Fruit fly (Drosophila melanogaster) whole organism, embryonic: ENCODE measurements around the gene gukh.

Experiments
- CG10209 ChIP-seq: fragments of 200-800 bp; sonication (Bioruptor generic); optimal IDR thresholded peaks from 3 replicates; lab custom pipeline; 2017; ENCODE audit warnings: missing biosample characterization, mild to moderate bottlenecking, missing genetic modification characterization, missing genetic modification reagents
- CG10274 ChIP-seq: fragments of 200-800 bp; sonication (Bioruptor generic); optimal IDR thresholded peaks from 3 replicates; lab custom pipeline; 2017; ENCODE audit warnings: missing biosample characterization, mild to moderate bottlenecking, missing genetic modification characterization
- CG11456 ChIP-seq: fragments of 200-800 bp; sonication (Bioruptor generic); IDR thresholded peaks from 3 replicates; pipeline ENCODE4 v1.3.6; 2022; ENCODE audit warnings: missing biosample characterization, missing genetic modification characterization
- CG12236 ChIP-seq: fragments of 200-800 bp; sonication (Bioruptor generic); optimal IDR thresholded peaks from 2 replicates; lab custom pipeline; 2016; ENCODE audit warnings: missing biosample characterization, missing genetic modification characterization
- CG12744 ChIP-seq: fragments of 200-800 bp; sonication (Bioruptor generic); optimal IDR thresholded peaks from 2 replicates; lab custom pipeline; 2016; ENCODE audit warnings: missing biosample characterization, missing genetic modification characterization
- CG13123 ChIP-seq: fragments of 200-800 bp; sonication (Bioruptor generic); optimal IDR thresholded peaks from 2 replicates; lab custom pipeline; 2016; ENCODE audit warnings: missing biosample characterization, missing genetic modification characterization
- CG13624 ChIP-seq: fragments of 200-800 bp; sonication (Bioruptor generic); optimal IDR thresholded peaks from 2 replicates; lab custom pipeline; 2016; ENCODE audit warnings: missing biosample characterization, missing genetic modification characterization
- CG1602 ChIP-seq: fragments of 200-800 bp; sonication (Bioruptor generic); optimal IDR thresholded peaks from 3 replicates; lab custom pipeline; 2016; ENCODE audit warnings: missing biosample characterization, missing genetic modification characterization
- CG16863 ChIP-seq: fragments of 200-800 bp; sonication (Bioruptor generic); optimal IDR thresholded peaks from 3 replicates; lab custom pipeline; 2016; ENCODE audit warnings: missing biosample characterization, missing genetic modification characterization
- CG17328 ChIP-seq: fragments of 200-800 bp; sonication (Bioruptor generic); IDR thresholded peaks from 2 replicates; pipeline ENCODE4 v1.3.6; 2022; ENCODE audit warnings: missing biosample characterization, missing genetic modification characterization
- CG17612 ChIP-seq: fragments of 200-800 bp; sonication (Bioruptor generic); IDR thresholded peaks from 2 replicates; pipeline ENCODE4 v1.3.6; 2022; ENCODE audit warnings: missing biosample characterization, missing genetic modification characterization
- CG1832 ChIP-seq: fragments of 200-800 bp; sonication (Bioruptor generic); optimal IDR thresholded peaks from 2 replicates; lab custom pipeline; 2017; ENCODE audit warnings: missing biosample characterization, mild to moderate bottlenecking, missing genetic modification characterization, inconsistent platforms
- CG2202 ChIP-seq: fragments of 200-800 bp; sonication (Bioruptor generic); optimal IDR thresholded peaks from 2 replicates; lab custom pipeline; 2018; ENCODE audit warnings: missing biosample characterization, mild to moderate bottlenecking, missing genetic modification characterization
- CG32772 ChIP-seq: fragments of 200-800 bp; sonication (Bioruptor generic); IDR thresholded peaks from 2 replicates; pipeline ENCODE4 v1.3.6; 2022; ENCODE audit warnings: missing biosample characterization, missing genetic modification characterization
- CG3281 ChIP-seq: fragments of 200-800 bp; sonication (Bioruptor generic); optimal IDR thresholded peaks from 3 replicates; lab custom pipeline; 2017; ENCODE audit warnings: missing biosample characterization, mild to moderate bottlenecking, missing genetic modification characterization
- CG6813 ChIP-seq: fragments of 200-800 bp; sonication (Bioruptor generic); optimal IDR thresholded peaks from 2 replicates; lab custom pipeline; 2017; ENCODE audit warnings: missing biosample characterization, missing genetic modification characterization, mild to moderate bottlenecking, moderate library complexity, missing genetic modification reagents
- CG7839 ChIP-seq: fragments of 200-800 bp; sonication (Bioruptor generic); optimal IDR thresholded peaks from 3 replicates; lab custom pipeline; 2018; ENCODE audit warnings: missing biosample characterization, mild to moderate bottlenecking, missing genetic modification characterization, moderate library complexity
- CG8290 ChIP-seq, 3 experiments: fragments of 200-800 bp; sonication (Bioruptor generic); optimal IDR thresholded peaks; 2 replicates each; lab custom pipeline; 2016 to 2019; ENCODE audit warnings: missing biosample characterization in 3 of 3, missing genetic modification characterization in 3 of 3, mild to moderate bottlenecking in 2 of 3, moderate library complexity in 1 of 3
- CG8359 ChIP-seq: fragments of 200-800 bp; sonication (Bioruptor generic); optimal IDR thresholded peaks from 2 replicates; lab custom pipeline; 2017; ENCODE audit warnings: missing biosample characterization, mild to moderate bottlenecking, missing genetic modification characterization, borderline replicate concordance
- CG8478 ChIP-seq: fragments of >200 bp; optimal IDR thresholded peaks from 2 replicates; lab custom pipeline; 2018
- CG8765 ChIP-seq: fragments of 200-800 bp; sonication (Bioruptor generic); IDR thresholded peaks from 2 replicates; pipeline ENCODE4 v1.3.6; 2022; ENCODE audit warnings: missing biosample characterization, missing genetic modification characterization
- CG9797 ChIP-seq: fragments of 200-800 bp; sonication (Bioruptor generic); optimal IDR thresholded peaks from 3 replicates; lab custom pipeline; 2018; ENCODE audit warnings: missing biosample characterization, mild to moderate bottlenecking, missing genetic modification characterization
- Dbx ChIP-seq: fragments of 200-800 bp; sonication (Bioruptor generic); IDR thresholded peaks from 3 replicates; pipeline ENCODE4 v1.3.6; 2022; ENCODE audit warnings: missing biosample characterization, missing genetic modification characterization
- Dfd ChIP-seq, 2 experiments: fragments of >200 bp; optimal IDR thresholded peaks; 2 replicates each; lab custom pipeline; 2017; ENCODE audit warnings: missing biosample characterization in 2 of 2, missing genetic modification characterization in 2 of 2
- Drgx ChIP-seq: fragments of 200-800 bp; sonication (Bioruptor generic); IDR thresholded peaks from 2 replicates; pipeline ENCODE4 v1.3.6; 2022; ENCODE audit warnings: missing biosample characterization, missing genetic modification characterization
- E2f1 ChIP-seq: fragments of 200-800 bp; sonication (Bioruptor generic); IDR thresholded peaks from 2 replicates; pipeline ENCODE4 v1.3.6; 2022; ENCODE audit warnings: missing biosample characterization, missing genetic modification characterization
- Ets65A ChIP-seq: fragments of 200-800 bp; sonication (Bioruptor generic); peaks from one replicate; lab custom pipeline; 2016; ENCODE audit warnings: missing biosample characterization, missing genetic modification characterization
- Hr51 ChIP-seq, 2 experiments: fragments of 200-800 bp; sonication (Bioruptor generic); optimal IDR thresholded peaks; 2 replicates in 1 of 2; 3 replicates in 1 of 2; lab custom pipeline; 2016 to 2018; ENCODE audit warnings: missing biosample characterization in 2 of 2, missing genetic modification characterization in 2 of 2, mild to moderate bottlenecking in 1 of 2, moderate library complexity in 1 of 2
- Med ChIP-seq: fragments of 200-800 bp; sonication (Bioruptor generic); peaks from one replicate; lab custom pipeline; 2016; ENCODE audit warnings: missing biosample characterization, missing genetic modification characterization, mild to moderate bottlenecking, inconsistent platforms, moderate library complexity
- Spps ChIP-seq: fragments of 200-800 bp; sonication (Bioruptor generic); optimal IDR thresholded peaks from 2 replicates; lab custom pipeline; 2018; ENCODE audit warnings: missing biosample characterization, mild to moderate bottlenecking, missing genetic modification characterization
- Tbp ChIP-seq: fragments of >200 bp; optimal IDR thresholded peaks from 2 replicates; lab custom pipeline; 2018; ENCODE audit warnings: missing biosample characterization, missing genetic modification characterization
- Xbp1 ChIP-seq: fragments of 200-800 bp; sonication (Bioruptor generic); optimal IDR thresholded peaks from 3 replicates; lab custom pipeline; 2016; ENCODE audit warnings: missing biosample characterization, mild to moderate bottlenecking, missing genetic modification characterization
- bsh ChIP-seq, 2 experiments: fragments of 200-800 bp; sonication (Bioruptor generic); optimal IDR thresholded peaks; 2 replicates each; lab custom pipeline; 2017 to 2018; ENCODE audit warnings: mild to moderate bottlenecking in 2 of 2, missing biosample characterization in 2 of 2, missing genetic modification characterization in 2 of 2, moderate library complexity in 1 of 2
- cas ChIP-seq: fragments of 200-800 bp; sonication (Bioruptor generic); IDR thresholded peaks from 2 replicates; pipeline ENCODE4 v1.3.6; 2022; ENCODE audit warnings: missing biosample characterization, missing genetic modification characterization
- crc ChIP-seq: fragments of 200-800 bp; sonication (Bioruptor generic); optimal IDR thresholded peaks from 2 replicates; lab custom pipeline; 2016; ENCODE audit warnings: missing biosample characterization, missing genetic modification characterization
- da ChIP-seq: fragments of 200-800 bp; sonication (Bioruptor generic); optimal IDR thresholded peaks from 2 replicates; lab custom pipeline; 2016; ENCODE audit warnings: missing biosample characterization, missing genetic modification characterization
- ems ChIP-seq: fragments of 200-800 bp; sonication (Bioruptor generic); optimal IDR thresholded peaks from 3 replicates; lab custom pipeline; 2016; ENCODE audit warnings: missing biosample characterization, missing genetic modification characterization
- eve ChIP-seq, 2 experiments: fragments of >200 bp; optimal IDR thresholded peaks; 2 replicates each; lab custom pipeline; 2017; ENCODE audit warnings: missing biosample characterization in 2 of 2, missing genetic modification characterization in 2 of 2
- gcm ChIP-seq: fragments of 200-800 bp; sonication (Bioruptor generic); optimal IDR thresholded peaks from 2 replicates; lab custom pipeline; 2019; ENCODE audit warnings: missing biosample characterization, mild to moderate bottlenecking, missing genetic modification characterization, moderate library complexity
- lmd ChIP-seq: fragments of 200-800 bp; sonication (Bioruptor generic); IDR thresholded peaks from 2 replicates; pipeline ENCODE4 v1.3.6; 2022; ENCODE audit warnings: missing biosample characterization, missing genetic modification characterization
- phol ChIP-seq: fragments of 200-800 bp; sonication (Bioruptor generic); optimal IDR thresholded peaks from 3 replicates; lab custom pipeline; 2018; ENCODE audit warnings: missing biosample characterization, mild to moderate bottlenecking, missing genetic modification characterization, moderate library complexity
- prd ChIP-seq, 3 experiments: fragments of >200 bp in 2 of 3; fragments of 200-800 bp in 1 of 3; sonication (Bioruptor generic) in 1 of 3; optimal IDR thresholded peaks in 2 of 3; IDR thresholded peaks in 1 of 3; 2 replicates in 2 of 3; 3 replicates in 1 of 3; pipeline versions ENCODE4 v1.3.6 to Lab custom; 2017 to 2022; ENCODE audit warnings: missing biosample characterization in 1 of 3, missing genetic modification characterization in 1 of 3
- sens ChIP-seq: fragments of 200-800 bp; sonication (Bioruptor generic); peaks from one replicate; lab custom pipeline; 2016; ENCODE audit warnings: missing biosample characterization, missing genetic modification characterization
- seq ChIP-seq: fragments of 200-800 bp; sonication (Bioruptor generic); IDR thresholded peaks from 2 replicates; pipeline ENCODE4 v1.3.6; 2022; ENCODE audit warnings: missing biosample characterization, missing genetic modification characterization
- slbo ChIP-seq: fragments of 200-800 bp; sonication (Bioruptor generic); IDR thresholded peaks from 2 replicates; pipeline ENCODE4 v1.3.6; 2022; ENCODE audit warnings: missing biosample characterization, missing genetic modification characterization
- ssp ChIP-seq: fragments of 200-800 bp; sonication (Bioruptor generic); IDR thresholded peaks from 2 replicates; pipeline ENCODE4 v1.3.6; 2022; ENCODE audit warnings: missing biosample characterization, missing genetic modification characterization
- tin ChIP-seq: fragments of 200-800 bp; sonication (Bioruptor generic); optimal IDR thresholded peaks from 3 replicates; lab custom pipeline; 2016; ENCODE audit warnings: missing biosample characterization, missing genetic modification characterization
- tio ChIP-seq: fragments of 200-800 bp; sonication (Bioruptor generic); optimal IDR thresholded peaks from 2 replicates; lab custom pipeline; 2017; ENCODE audit warnings: missing biosample characterization, missing genetic modification characterization, inconsistent platforms
- vvl ChIP-seq: fragments of 200-800 bp; sonication (Bioruptor generic); IDR thresholded peaks from 2 replicates; pipeline ENCODE4 v1.3.6; 2022; ENCODE audit warnings: missing biosample characterization, missing genetic modification characterization
- wdn ChIP-seq: fragments of 200-800 bp; sonication (Bioruptor generic); IDR thresholded peaks from 2 replicates; pipeline ENCODE4 v1.3.6; 2022; ENCODE audit warnings: missing biosample characterization, missing genetic modification characterization
- zfh1 ChIP-seq: fragments of 200-800 bp; sonication (Bioruptor generic); IDR thresholded peaks from 3 replicates; pipeline ENCODE4 v1.3.6; 2022; ENCODE audit warnings: missing biosample characterization, missing genetic modification characterization

The gukh gene

dm6 chr3R:18998370-18998769, 14.5 kb downstream of the gukh start:
- TF ChIP-seq cas (GFP tag; lab: Robert Waterston, UW): no peak
- TF ChIP-seq Drgx (GFP tag; lab: Robert Waterston, UW): 0 out of 2 replicates have a peak, but pooled peaks have one; percentile 5
- TF ChIP-seq CG1832 (GFP tag; lab: Kevin White, UChicago): no peak
- TF ChIP-seq seq: no peak
- no peak for TF ChIP-seq CG12236 (GFP tag; lab: Kevin White, UChicago)
- 0 out of 2 replicates have a peak, but pooled peaks have one; percentile 10 for TF ChIP-seq wdn (GFP tag; lab: Robert Waterston, UW)
- no peak for TF ChIP-seq CG10209 (GFP tag; lab: Kevin White, UChicago)
- peak; percentile 47 for TF ChIP-seq slbo (GFP tag; lab: Robert Waterston, UW)
- TF ChIP-seq CG16863 (GFP tag; lab: Kevin White, UChicago): no peak
- no peak for TF ChIP-seq eve (GFP tag; optimal IDR thresholded peaks at IDR 0.05; lab: Kevin White, UChicago)
- TF ChIP-seq ssp: peak; percentile 15; the same call in 1 of the 2 replicates
- TF ChIP-seq CG17612 (GFP tag; lab: Robert Waterston, UW): no peak
- no peak for TF ChIP-seq CG13624 (GFP tag; lab: Kevin White, UChicago)
- TF ChIP-seq crc (GFP tag; lab: Kevin White, UChicago): no peak
- TF ChIP-seq CG8290 (GFP tag; optimal IDR thresholded peaks at IDR 0.05; lab: Kevin White, UChicago): no peak
- peak in 1 of 2 experiments; percentile 46 for TF ChIP-seq CG8290 (tag; optimal IDR thresholded peaks at IDR 0.05; lab: Kevin White, UChicago)
- peak; percentile 10 for TF ChIP-seq sens (GFP tag; lab: Kevin White, UChicago)
- no peak for TF ChIP-seq CG12744 (GFP tag; lab: Kevin White, UChicago)
- no peak for TF ChIP-seq CG13123
- TF ChIP-seq gcm (GFP tag; lab: Kevin White, UChicago): no peak
- no peak for TF ChIP-seq CG6813
- TF ChIP-seq E2f1 (GFP tag; lab: Robert Waterston, UW): no peak
- peak in 1 of 2 experiments; percentile 47 for TF ChIP-seq bsh (GFP tag; optimal IDR thresholded peaks at IDR 0.05; lab: Kevin White, UChicago)
- no peak for TF ChIP-seq da
- TF ChIP-seq phol (tag; lab: Kevin White, UChicago): peak; percentile 12
- peak; percentile 18 for TF ChIP-seq CG7839 (tag; lab: Kevin White, UChicago)
- TF ChIP-seq prd (optimal IDR thresholded peaks at IDR 0.05; lab: Kevin White, UChicago): no peak
- peak; percentile 55; the same call in 1 of the 3 replicates for TF ChIP-seq prd (GFP tag; IDR thresholded peaks at IDR 0.05; lab: Robert Waterston, UW)
- 0 out of 3 replicates have a peak, but pooled peaks have one; percentile 7 for TF ChIP-seq zfh1
- TF ChIP-seq CG32772 (GFP tag; lab: Robert Waterston, UW): peak; percentile 48; the same call in 1 of the 2 replicates
- no peak for TF ChIP-seq Spps
- no peak for TF ChIP-seq CG8478
- TF ChIP-seq Dfd (GFP tag; optimal IDR thresholded peaks at IDR 0.05; lab: Kevin White, UChicago): no peak
- no peak for TF ChIP-seq CG3281 (GFP tag; lab: Kevin White, UChicago)
- TF ChIP-seq tin: peak; percentile 8
- peak; percentile 25 for TF ChIP-seq ems
- TF ChIP-seq Ets65A (GFP tag; lab: Kevin White, UChicago): peak; percentile 83
- TF ChIP-seq CG1602: no peak
- TF ChIP-seq CG10274 (GFP tag; lab: Kevin White, UChicago): no peak
- TF ChIP-seq lmd (GFP tag; lab: Robert Waterston, UW): 0 out of 2 replicates have a peak, but pooled peaks have one; percentile 18
- TF ChIP-seq tio: no peak
- no peak for TF ChIP-seq Dbx (GFP tag; lab: Robert Waterston, UW)
- 0 out of 3 replicates have a peak, but pooled peaks have one; percentile 18 for TF ChIP-seq CG11456 (GFP tag; lab: Robert Waterston, UW)
- no peak for TF ChIP-seq CG2202 (tag; lab: Kevin White, UChicago)
- TF ChIP-seq Xbp1: no peak
- TF ChIP-seq CG17328 (GFP tag; lab: Robert Waterston, UW): no peak
- TF ChIP-seq Hr51 (GFP tag; optimal IDR thresholded peaks at IDR 0.05; lab: Kevin White, UChicago): no peak
- TF ChIP-seq CG8359 (GFP tag; lab: Kevin White, UChicago): no peak
- TF ChIP-seq CG9797: no peak
- peak; percentile 64 for TF ChIP-seq Med (GFP tag; lab: Kevin White, UChicago)
- no peak for TF ChIP-seq Tbp (GFP tag; lab: Kevin White, UChicago)
- 0 out of 2 replicates have a peak, but pooled peaks have one; percentile 15 for TF ChIP-seq CG8765 (GFP tag; lab: Robert Waterston, UW)
- TF ChIP-seq vvl (GFP tag; lab: Robert Waterston, UW): peak; percentile 7; the same call in 1 of the 2 replicates
